Worm (Caenorhabditis elegans): Measurements from ENCODE around the gene scav-1.

scav-1 gene

DNA sequence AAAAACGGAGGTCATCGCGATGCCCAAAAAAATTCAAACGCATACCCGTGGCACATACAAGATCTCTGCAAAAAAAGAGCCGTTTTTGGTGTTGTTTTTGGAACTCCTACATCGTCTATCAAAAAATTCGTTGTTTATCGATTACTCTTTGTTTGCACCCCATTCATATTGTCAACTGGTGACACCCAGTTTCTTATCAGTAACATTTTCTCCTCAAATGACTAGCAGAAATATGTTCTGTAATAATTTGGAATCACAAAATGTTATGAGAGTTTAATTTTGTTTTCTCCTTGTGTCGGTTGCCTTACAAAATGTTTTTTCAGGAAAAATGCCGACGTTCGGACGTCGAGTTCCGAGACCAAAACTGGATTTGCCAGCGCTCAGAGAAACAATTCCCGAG, 25.6 kb downstream of the scav-1 start, which contains the start of gene sek-4:
TSS of gene sek-4 (plus strand) at position 318 of the 400 bp plus-strand sequence.
- no peak for TF ChIP-seq dao-5 (tag; optimal IDR thresholded peaks at IDR 0.05)
- no peak for TF ChIP-seq him-1 (tag; optimal IDR thresholded peaks at IDR 0.05)
- no peak for TF ChIP-seq W03F9.2 (tag; optimal IDR thresholded peaks at IDR 0.05)

DNA sequence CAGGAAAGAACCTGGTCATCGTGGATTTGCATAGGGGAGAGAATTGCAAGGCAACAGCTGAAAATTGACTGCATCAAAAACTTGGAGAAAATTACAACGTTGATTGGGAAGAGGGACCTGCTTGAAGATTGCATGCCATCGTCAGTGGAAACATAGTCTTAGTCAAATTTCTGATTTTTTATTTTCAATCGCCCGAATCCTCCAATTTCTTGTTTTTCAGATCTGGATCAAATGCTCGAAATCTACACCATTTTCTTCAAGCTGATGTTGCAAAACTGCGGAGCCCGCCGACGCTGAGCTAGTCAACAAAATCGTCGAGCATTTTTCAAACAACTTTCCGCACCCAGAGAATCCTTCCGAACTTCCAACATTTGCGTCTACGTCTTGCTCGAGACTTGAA, 26.8 kb downstream of the scav-1 start:
- TF ChIP-seq dao-5 (tag; optimal IDR thresholded peaks at IDR 0.05) = no peak
- TF ChIP-seq W03F9.2 (tag; optimal IDR thresholded peaks at IDR 0.05) = no peak
- no peak for TF ChIP-seq him-1 (tag; optimal IDR thresholded peaks at IDR 0.05)

DNA sequence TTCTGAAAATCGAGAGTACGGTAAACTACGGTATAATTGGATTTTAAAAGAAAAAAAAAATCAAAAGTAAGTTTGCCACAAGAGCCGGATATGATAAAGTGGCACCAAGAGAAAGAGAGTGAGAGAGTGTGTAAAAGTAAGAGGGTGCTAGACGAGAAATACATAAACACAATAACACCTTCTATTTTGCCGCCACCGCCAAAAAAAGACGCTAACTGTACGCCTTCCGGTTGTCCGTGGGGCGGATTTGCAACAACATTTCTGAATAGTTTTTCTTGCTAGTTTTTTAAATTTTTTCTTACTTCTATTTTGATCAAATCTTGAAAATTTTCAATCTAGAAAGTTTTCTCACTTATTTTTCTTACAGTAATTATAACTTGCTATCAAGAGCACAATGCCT, 27.7 kb downstream of the scav-1 start, which contains the start of gene F35C8.8:
TSS of gene F35C8.8 (minus strand) at position 2 of the 400 bp plus-strand sequence.
- TF ChIP-seq W03F9.2 (tag; optimal IDR thresholded peaks at IDR 0.05) (no peak), him-1 (tag; optimal IDR thresholded peaks at IDR 0.05) (no peak), dao-5 (tag; optimal IDR thresholded peaks at IDR 0.05) (no peak)

DNA sequence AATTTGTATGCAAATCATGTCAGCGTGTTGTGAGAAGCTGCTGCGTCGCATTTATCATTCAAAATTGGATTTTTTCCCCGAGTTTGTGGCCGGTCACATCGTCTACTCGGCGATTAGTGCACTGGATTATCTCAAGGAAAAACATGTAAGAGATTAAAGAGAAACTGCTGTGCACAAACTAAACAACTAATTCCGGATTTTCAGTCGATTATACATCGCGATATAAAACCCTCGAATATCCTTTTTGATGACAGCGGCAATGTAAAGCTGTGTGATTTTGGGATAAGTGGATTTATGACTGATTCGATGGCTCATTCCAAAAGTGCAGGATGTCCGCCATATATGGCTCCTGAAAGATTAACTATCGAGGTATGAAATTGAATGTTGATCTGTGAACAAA, 29.8 kb downstream of the scav-1 start:
- no peak for TF ChIP-seq him-1 (tag; optimal IDR thresholded peaks at IDR 0.05)
- no peak for TF ChIP-seq W03F9.2 (tag; optimal IDR thresholded peaks at IDR 0.05)
- no peak for TF ChIP-seq dao-5 (tag; optimal IDR thresholded peaks at IDR 0.05)

DNA sequence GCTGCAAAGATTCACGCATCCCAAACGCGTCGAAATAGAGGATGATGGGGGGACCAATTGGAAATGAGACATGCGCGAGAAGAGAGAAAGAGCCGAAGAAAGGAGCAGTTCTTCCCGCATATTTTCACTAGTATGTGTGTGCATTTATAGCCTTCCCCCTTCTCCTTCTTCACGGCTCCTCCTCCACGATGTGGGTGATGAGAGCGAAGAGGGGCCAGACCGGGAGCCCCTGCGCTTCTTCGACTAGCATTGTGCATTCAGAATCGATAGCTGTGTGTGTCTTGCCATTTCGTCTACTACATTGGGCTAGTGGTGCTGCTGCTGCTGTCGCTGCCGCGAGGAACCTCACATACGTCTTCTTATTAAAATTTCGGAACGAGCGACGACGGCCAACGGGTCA, 32.2 kb downstream of the scav-1 start, which contains the start of gene jkk-1:
TSS of gene jkk-1 (plus strand) at position 249 of the 400 bp plus-strand sequence.
- peak; percentile 40 for TF ChIP-seq him-1 (tag; optimal IDR thresholded peaks at IDR 0.05)
- no peak for TF ChIP-seq dao-5 (tag; optimal IDR thresholded peaks at IDR 0.05)
- no peak for TF ChIP-seq W03F9.2 (tag; optimal IDR thresholded peaks at IDR 0.05)

DNA sequence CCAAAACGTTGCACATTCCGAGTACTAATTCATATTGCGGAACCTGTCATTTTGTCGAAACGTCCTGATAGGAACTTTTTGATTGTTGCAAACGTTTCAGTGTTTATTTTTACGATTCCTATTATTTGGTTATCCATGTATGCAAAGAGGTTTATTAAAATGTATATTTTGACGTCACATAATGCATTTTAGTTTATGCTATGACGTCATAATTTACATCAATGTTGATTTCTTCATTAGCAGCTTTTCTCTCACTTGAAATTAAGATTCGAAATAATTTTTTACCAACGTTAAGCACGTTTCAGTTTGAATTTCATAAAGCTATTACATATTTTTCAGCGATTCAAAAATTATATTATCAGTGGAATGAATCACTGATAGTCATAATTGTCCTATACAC, 33.8 kb downstream of the scav-1 start:
- TF ChIP-seq W03F9.2 (tag; optimal IDR thresholded peaks at IDR 0.05) (no peak), him-1 (tag; optimal IDR thresholded peaks at IDR 0.05) (no peak), dao-5 (tag; optimal IDR thresholded peaks at IDR 0.05) (no peak)

DNA sequence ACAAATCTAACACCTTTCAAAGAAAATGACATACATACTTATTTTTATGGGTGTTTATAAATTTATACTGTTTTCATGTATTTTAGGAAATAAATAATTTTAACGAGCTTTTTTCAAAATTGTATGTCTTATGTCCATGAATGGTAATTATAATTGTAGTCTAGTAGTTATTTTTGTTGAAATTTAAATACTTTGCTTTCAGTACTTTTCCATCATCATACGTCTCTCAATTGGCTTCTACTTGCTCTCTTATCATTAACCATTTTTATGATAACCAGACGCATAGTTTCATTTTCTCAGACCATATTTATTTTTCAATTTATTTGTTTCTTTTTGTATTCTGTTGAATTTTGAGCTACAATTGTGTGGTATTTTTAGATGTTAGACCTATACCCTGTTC, 34.9 kb downstream of the scav-1 start, which contains the start of gene F35C8.5:
TSS of gene F35C8.5 (plus strand) at position 377 of the 400 bp plus-strand sequence.
- TF ChIP-seq dao-5 (tag; optimal IDR thresholded peaks at IDR 0.05) (no peak), him-1 (tag; optimal IDR thresholded peaks at IDR 0.05) (no peak), W03F9.2 (tag; optimal IDR thresholded peaks at IDR 0.05) (no peak)

DNA sequence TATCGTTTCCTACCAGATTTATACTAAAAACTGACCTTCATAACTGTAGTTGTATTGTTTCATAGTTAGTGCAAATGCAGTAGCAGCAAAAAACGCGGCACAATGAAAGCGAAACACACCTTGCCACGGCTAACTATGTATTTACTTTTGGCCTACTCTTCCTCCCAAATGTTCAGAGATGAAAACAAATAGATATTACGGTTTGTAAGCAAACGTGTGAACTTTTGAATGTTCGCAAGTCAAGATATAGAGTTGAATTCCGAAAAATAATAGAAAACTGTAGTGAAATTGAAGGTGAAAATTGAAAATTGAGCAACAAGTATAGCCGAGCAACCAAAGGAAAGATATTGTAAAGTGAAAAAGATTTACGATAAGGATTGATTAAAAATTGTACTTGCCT, 36.2 kb downstream of the scav-1 start, which contains the start of gene chtl-1:
TSS of gene chtl-1 (minus strand) at position 101 of the 400 bp plus-strand sequence.
- TF ChIP-seq dao-5 (tag; optimal IDR thresholded peaks at IDR 0.05) = no peak
- TF ChIP-seq him-1 (tag; optimal IDR thresholded peaks at IDR 0.05) = no peak
- TF ChIP-seq W03F9.2 (tag; optimal IDR thresholded peaks at IDR 0.05) = no peak

DNA sequence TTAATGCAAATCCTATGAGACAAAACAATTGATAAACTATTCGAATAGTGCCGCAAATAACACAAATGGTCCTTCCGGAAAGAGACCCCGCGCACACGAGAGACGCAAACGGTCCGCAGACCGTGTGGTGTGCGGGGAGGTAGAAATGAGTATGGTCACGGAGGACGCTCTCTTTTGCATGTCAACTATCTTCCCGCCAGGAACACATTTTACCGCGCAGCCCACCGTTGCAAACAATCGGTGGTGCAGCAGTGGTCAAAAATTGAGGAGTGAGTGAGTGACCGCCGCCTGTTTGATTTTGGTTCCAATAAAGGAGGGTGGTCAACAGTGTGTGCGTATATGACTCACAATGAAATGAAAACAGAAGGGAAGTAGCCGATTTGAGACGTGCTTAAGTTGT, 39.7 kb downstream of the scav-1 start:
- no peak for TF ChIP-seq dao-5 (tag; optimal IDR thresholded peaks at IDR 0.05)
- no peak for TF ChIP-seq him-1 (tag; optimal IDR thresholded peaks at IDR 0.05)
- TF ChIP-seq W03F9.2 (tag; optimal IDR thresholded peaks at IDR 0.05) = no peak

DNA sequence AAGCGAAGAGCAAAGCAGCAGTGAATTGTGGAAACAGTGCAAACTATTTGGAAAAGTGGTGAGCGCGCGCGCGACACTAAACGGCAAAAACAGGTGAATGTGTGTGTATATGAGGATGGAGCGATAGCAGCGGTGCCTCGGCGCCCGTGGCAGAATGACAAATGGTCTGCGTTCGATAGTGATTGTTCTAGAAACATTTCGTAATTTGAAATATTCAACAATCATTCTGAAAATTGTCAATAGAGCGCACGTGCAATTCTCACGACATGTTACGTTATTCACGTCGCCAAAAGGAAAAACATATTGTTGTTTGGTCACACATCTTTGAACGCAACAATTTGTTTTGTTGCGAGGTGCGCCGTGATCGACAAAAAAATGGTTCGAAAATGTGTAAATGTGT, 45.1 kb downstream of the scav-1 start:
- TF ChIP-seq W03F9.2 (tag; optimal IDR thresholded peaks at IDR 0.05) = no peak
- TF ChIP-seq dao-5 (tag; optimal IDR thresholded peaks at IDR 0.05) = no peak
- no peak for TF ChIP-seq him-1 (tag; optimal IDR thresholded peaks at IDR 0.05)

DNA sequence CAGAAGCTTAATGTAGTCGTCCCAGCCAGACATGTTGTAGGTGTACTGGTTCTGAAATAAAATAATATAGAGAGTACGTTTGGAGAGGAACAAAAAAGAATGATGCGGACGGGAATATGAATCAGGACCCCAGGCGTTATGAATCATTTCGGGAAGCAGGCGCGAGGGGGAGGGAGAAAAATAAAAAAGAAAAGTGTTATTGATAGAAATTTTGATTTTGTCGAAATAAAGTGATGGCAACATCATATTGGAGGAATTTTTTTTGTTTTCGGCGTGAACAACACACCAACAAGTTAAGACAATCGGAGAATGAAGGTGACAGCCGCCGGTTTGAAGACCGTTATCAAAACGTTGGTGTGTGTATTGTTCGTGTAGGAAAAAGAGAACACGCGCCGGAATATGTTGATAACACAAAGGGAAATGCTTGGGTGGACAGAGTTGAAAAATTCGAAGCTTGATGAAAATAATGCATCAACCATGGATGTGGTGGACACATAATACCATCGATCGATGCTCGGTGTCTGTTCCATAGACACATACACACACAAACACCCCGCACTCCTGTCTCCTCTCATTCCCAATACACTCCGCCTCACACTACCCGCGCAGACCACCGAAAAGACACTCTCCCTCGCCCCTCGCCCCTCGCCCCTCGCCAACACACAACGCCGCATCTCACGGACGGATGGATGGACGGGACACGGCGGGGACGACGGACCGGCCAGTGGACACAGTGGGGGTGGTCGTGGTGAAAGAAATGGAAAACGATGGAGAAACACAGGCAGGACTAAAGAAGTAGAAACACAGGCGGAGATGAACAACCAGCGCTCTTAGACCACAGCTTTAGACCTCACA, 46.1 kb downstream of the scav-1 start, which contains the start of gene pfn-2:
TSS of gene pfn-2 (minus strand) at position 51 of the 855 bp plus-strand sequence.
- TF ChIP-seq dao-5 (tag; optimal IDR thresholded peaks at IDR 0.05) (peak; percentile 17), him-1 (tag; optimal IDR thresholded peaks at IDR 0.05) (no peak)

DNA sequence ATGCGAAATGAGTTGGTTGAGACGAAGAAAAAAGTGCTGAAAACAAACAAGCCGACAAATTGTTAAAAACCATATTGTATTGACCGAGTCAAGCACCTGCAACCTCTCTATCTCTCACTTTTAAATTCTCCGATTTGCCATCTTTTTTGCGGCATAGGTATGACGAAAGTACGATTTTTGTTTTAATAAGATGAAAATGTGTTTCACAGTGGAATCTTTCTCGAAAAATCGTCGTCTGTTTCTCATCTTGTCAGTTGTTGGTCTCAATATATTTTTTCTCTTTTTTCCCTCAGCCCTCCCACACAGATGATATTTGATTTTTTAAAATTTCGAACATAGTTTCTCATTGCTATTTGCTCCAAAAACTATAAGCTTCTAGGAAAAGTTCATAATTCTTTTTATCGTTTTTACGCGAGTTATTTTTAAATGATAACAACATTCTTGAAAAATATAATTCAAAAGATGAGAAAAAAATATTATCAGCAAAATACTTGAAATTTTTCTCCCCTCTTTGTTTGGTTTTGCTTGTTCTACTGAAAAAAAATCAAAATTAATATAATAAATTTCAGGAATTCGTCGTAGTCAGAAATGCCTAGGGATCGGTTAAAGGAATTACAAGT, 51.7 kb downstream of the scav-1 start, which contains the start of gene syx-3:
TSS of gene syx-3 (plus strand) at position 570 of the 620 bp plus-strand sequence.
- no peak for TF ChIP-seq him-1 (tag; optimal IDR thresholded peaks at IDR 0.05)
- no peak for TF ChIP-seq W03F9.2 (tag; optimal IDR thresholded peaks at IDR 0.05)
- no peak for TF ChIP-seq dao-5 (tag; optimal IDR thresholded peaks at IDR 0.05)

DNA sequence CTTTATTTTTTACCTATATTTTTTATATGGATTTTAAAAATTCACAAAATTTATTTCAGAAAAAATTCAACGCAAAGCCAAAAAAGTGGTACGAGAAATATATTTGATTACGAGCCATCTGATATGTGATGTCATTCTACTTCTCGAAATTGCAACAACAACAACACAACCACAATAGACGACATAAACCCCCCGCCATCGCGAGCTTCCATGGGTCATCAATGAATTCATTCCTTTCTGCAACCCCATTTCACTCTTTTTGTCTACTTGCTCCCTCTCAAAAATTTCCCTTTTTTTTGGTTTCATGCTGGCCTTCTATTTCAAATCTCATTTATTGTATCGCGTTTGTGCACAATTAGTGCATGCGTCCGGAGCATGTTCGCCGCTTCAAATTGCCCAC, 52.5 kb downstream of the scav-1 start:
- TF ChIP-seq W03F9.2 (tag; optimal IDR thresholded peaks at IDR 0.05) = no peak
- TF ChIP-seq him-1 (tag; optimal IDR thresholded peaks at IDR 0.05) = no peak
- no peak for TF ChIP-seq dao-5 (tag; optimal IDR thresholded peaks at IDR 0.05)

All from whole organism, L4/young adult.